Fruit fly (Drosophila melanogaster): ENCODE results near the gene CG13082.

The CG13082 gene

dm6 chr2L:19489997-19490461 is 48.2 kb upstream of the CG13082 start, which contains the start of the genes CG10194 and CG18094 (continued):
- TF ChIP-seq sna (GFP tag; IDR thresholded peaks at IDR 0.05; ENCODE audit: partially characterized antibody) (peak; percentile 70), ato (GFP tag; IDR thresholded peaks at IDR 0.05; ENCODE audit: partially characterized antibody) (no peak), Sox102F (GFP tag; optimal IDR thresholded peaks at IDR 0.05) (no peak), CG10267 (tag; optimal IDR thresholded peaks at IDR 0.05) (peak; percentile 32), CG11085 (GFP tag; IDR thresholded peaks at IDR 0.05) (no peak), CG3407 (GFP tag; optimal IDR thresholded peaks at IDR 0.05) (no peak), CG15269 (tag; optimal IDR thresholded peaks at IDR 0.05) (no peak), CG8765 (GFP tag; IDR thresholded peaks at IDR 0.05) (no peak), peb (GFP tag; IDR thresholded peaks at IDR 0.05) (no peak), chn (GFP tag; optimal IDR thresholded peaks at IDR 0.05) (peak; percentile 10), unc-4 (GFP tag; IDR thresholded peaks at IDR 0.05; ENCODE audit: partially characterized antibody) (peak; percentile 70), CG18619 (GFP tag; optimal IDR thresholded peaks at IDR 0.05) (no peak), CG12219 (GFP tag; optimal IDR thresholded peaks at IDR 0.05) (no peak), vnd (GFP tag; IDR thresholded peaks at IDR 0.05; ENCODE audit: partially characterized antibody) (0 out of 3 replicates have a peak, but pooled peaks have one; percentile 13), Hr51 (GFP tag; optimal IDR thresholded peaks at IDR 0.05) (peak; percentile 5 to 64), CG15601 (tag; optimal IDR thresholded peaks at IDR 0.05) (peak; percentile 3), aop (GFP tag; IDR thresholded peaks at IDR 0.05) (no peak), row (GFP tag; IDR thresholded peaks at IDR 0.05) (peak; percentile 92), hbn (GFP tag; IDR thresholded peaks at IDR 0.05; ENCODE audit: partially characterized antibody) (peak; percentile 52; the same call in 1 of the 2 replicates), gcm2 (GFP tag; optimal IDR thresholded peaks at IDR 0.05) (no peak), CG12744 (GFP tag; optimal IDR thresholded peaks at IDR 0.05) (no peak), CG14965 (GFP tag; optimal IDR thresholded peaks at IDR 0.05; ENCODE audit: borderline replicate concordance) (no peak), Antp (GFP tag; optimal IDR thresholded peaks at IDR 0.05) (no peak), pita (GFP tag; optimal IDR thresholded peaks at IDR 0.05) (no peak), Scr (GFP tag; IDR thresholded peaks at IDR 0.05; ENCODE audit: partially characterized antibody) (peak; percentile 47; the same call in 1 of the 2 replicates), lmd (GFP tag; IDR thresholded peaks at IDR 0.05) (no peak), exex (tag; optimal IDR thresholded peaks at IDR 0.05) (peak; percentile 48), kay (GFP tag; optimal IDR thresholded peaks at IDR 0.05) (peak; percentile 2), abd-A (tag; optimal IDR thresholded peaks at IDR 0.05) (no peak), CG7556 (GFP tag; optimal IDR thresholded peaks at IDR 0.05) (no peak), HLH3B (GFP tag; IDR thresholded peaks at IDR 0.05) (no peak), Asciz (GFP tag; optimal IDR thresholded peaks at IDR 0.05) (peak; percentile 32), CG32767 (GFP tag; IDR thresholded peaks at IDR 0.05) (no peak), CG7839 (tag; optimal IDR thresholded peaks at IDR 0.05) (no peak), CG32772 (GFP tag; IDR thresholded peaks at IDR 0.05) (no peak), shn (GFP tag; optimal IDR thresholded peaks at IDR 0.05) (no peak), CG5245 (GFP tag; optimal IDR thresholded peaks at IDR 0.05) (no peak), Eip74EF (GFP tag; optimal IDR thresholded peaks at IDR 0.05) (peak in 1 of 2 experiments; percentile 16), nom (GFP tag; optimal IDR thresholded peaks at IDR 0.05) (no peak), CG9797 (GFP tag; optimal IDR thresholded peaks at IDR 0.05) (no peak), dysf (GFP tag; IDR thresholded peaks at IDR 0.05) (no peak), bab2 (GFP tag; optimal IDR thresholded peaks at IDR 0.05) (no peak), CG1832 (GFP tag; optimal IDR thresholded peaks at IDR 0.05) (no peak), Taf1 (GFP tag; IDR thresholded peaks at IDR 0.05) (no peak), CG8359 (GFP tag; optimal IDR thresholded peaks at IDR 0.05; ENCODE audit: borderline replicate concordance) (no peak), Optix (GFP tag; IDR thresholded peaks at IDR 0.05) (no peak), NC2β (GFP tag; optimal IDR thresholded peaks at IDR 0.05) (no peak), CG10959 (GFP tag; IDR thresholded peaks at IDR 0.05) (no peak), emc (GFP tag; optimal IDR thresholded peaks at IDR 0.05) (no peak), dati (GFP tag; IDR thresholded peaks at IDR 0.05) (no peak)
